Worm (Caenorhabditis elegans) whole organism, young adult: ENCODE measurements around the gene prdx-2.

ENCODE experiments used
- B0261.1 ChIP-seq: sonication (generic microtip); optimal IDR thresholded peaks from 2 replicates; lab custom pipeline; 2016; ENCODE audit warnings: mild to moderate bottlenecking, missing genetic modification characterization, moderate library complexity, missing compliant biosample characterization
- C17E4.6 ChIP-seq: fragments of 200-800 bp; sonication (Bioruptor generic); IDR thresholded peaks from 2 replicates; pipeline ENCODE4 v1.3.6; 2022; ENCODE audit warnings: missing genetic modification reagents, missing genetic modification characterization, missing compliant biosample characterization
- D2030.7 ChIP-seq: fragments of 200-800 bp; sonication (Bioruptor generic); IDR thresholded peaks from 2 replicates; pipeline ENCODE4 v1.3.6; 2022; ENCODE audit warnings: missing genetic modification reagents, missing genetic modification characterization, missing compliant biosample characterization
- F10E7.11 ChIP-seq: sonication (generic microtip); optimal IDR thresholded peaks from 2 replicates; lab custom pipeline; 2017; ENCODE audit warnings: mild to moderate bottlenecking, missing genetic modification characterization, moderate library complexity, missing compliant biosample characterization
- F33H1.4 ChIP-seq: fragments of 200-800 bp; sonication (Bioruptor generic); IDR thresholded peaks from 2 replicates; pipeline ENCODE4 v1.3.6; 2022; ENCODE audit warnings: missing genetic modification reagents, missing genetic modification characterization, missing compliant biosample characterization
- F37B4.10 ChIP-seq: fragments of 200-800 bp; sonication (Bioruptor generic); IDR thresholded peaks from 2 replicates; pipeline ENCODE4 v1.3.6; 2022; ENCODE audit warnings: missing genetic modification characterization, missing compliant biosample characterization
- F57C9.4 ChIP-seq: sonication (generic microtip); optimal IDR thresholded peaks from 2 replicates; lab custom pipeline; 2017; ENCODE audit warnings: mild to moderate bottlenecking, missing genetic modification characterization, missing compliant biosample characterization
- K11D2.4 ChIP-seq: fragments of 200-800 bp; sonication (Bioruptor generic); IDR thresholded peaks from 2 replicates; pipeline ENCODE4 v1.3.6; 2022; ENCODE audit warnings: missing genetic modification reagents, missing genetic modification characterization, missing compliant biosample characterization
- T07F8.4 ChIP-seq: sonication (generic microtip); optimal IDR thresholded peaks from 2 replicates; lab custom pipeline; 2016; ENCODE audit warnings: mild to moderate bottlenecking, missing genetic modification characterization, moderate library complexity, missing compliant biosample characterization
- Y67H2A.10 ChIP-seq: fragments of 200-800 bp; sonication (Bioruptor generic); conservative IDR thresholded peaks from 2 replicates; pipeline ENCODE4 v1.3.6; 2022; ENCODE audit warnings: missing genetic modification reagents, missing genetic modification characterization, missing compliant biosample characterization
- akir-1 ChIP-seq: fragments of 200-800 bp; sonication (Bioruptor generic); optimal IDR thresholded peaks from 2 replicates; lab custom pipeline; 2018; ENCODE audit warnings: mild to moderate bottlenecking, missing genetic modification characterization, moderate library complexity, missing compliant biosample characterization
- aptf-2 ChIP-seq: fragments of 200-800 bp; sonication (Bioruptor generic); conservative IDR thresholded peaks from 2 replicates; pipeline ENCODE4 v1.3.6; 2022; ENCODE audit warnings: missing genetic modification reagents, missing genetic modification characterization, missing compliant biosample characterization
- attf-5 ChIP-seq: fragments of 200-800 bp; sonication (Bioruptor generic); optimal IDR thresholded peaks from 2 replicates; lab custom pipeline; 2018; ENCODE audit warnings: mild to moderate bottlenecking, missing genetic modification characterization, missing compliant biosample characterization
- bed-1 ChIP-seq: fragments of 200-800 bp; sonication (Bioruptor generic); IDR thresholded peaks from 2 replicates; pipeline ENCODE4 v1.3.6; 2022; ENCODE audit warnings: missing genetic modification reagents, missing genetic modification characterization, missing compliant biosample characterization
- ccch-3 ChIP-seq: fragments of 200-800 bp; sonication (Bioruptor generic); optimal IDR thresholded peaks from 2 replicates; lab custom pipeline; 2018; ENCODE audit warnings: mild to moderate bottlenecking, missing genetic modification characterization, missing compliant biosample characterization
- cebp-1 ChIP-seq, 2 experiments: fragments of 200-800 bp in 1 of 2; sonication (Bioruptor generic) in 1 of 2; sonication (generic microtip) in 1 of 2; IDR thresholded peaks in 1 of 2; optimal IDR thresholded peaks in 1 of 2; 2 replicates each; pipeline versions ENCODE4 v1.3.6 to Lab custom; 2017 to 2022; ENCODE audit warnings: missing compliant biosample characterization in 2 of 2, missing genetic modification characterization in 2 of 2, mild to moderate bottlenecking in 1 of 2, missing genetic modification reagents in 1 of 2, moderate library complexity in 1 of 2
- cebp-2 ChIP-seq: fragments of 200-800 bp; sonication (Bioruptor generic); IDR thresholded peaks from 2 replicates; pipeline ENCODE4 v1.3.6; 2022; ENCODE audit warnings: missing genetic modification characterization, missing compliant biosample characterization
- ceh-100 ChIP-seq: fragments of 200-800 bp; sonication (Bioruptor generic); IDR thresholded peaks from 2 replicates; pipeline ENCODE4 v1.3.6; 2022; ENCODE audit warnings: missing genetic modification reagents, missing genetic modification characterization, missing compliant biosample characterization
- ceh-27 ChIP-seq: fragments of 200-800 bp; sonication (Bioruptor generic); optimal IDR thresholded peaks from 2 replicates; lab custom pipeline; 2018; ENCODE audit warnings: mild to moderate bottlenecking, missing genetic modification characterization, moderate library complexity, missing compliant biosample characterization
- ceh-79 ChIP-seq: sonication (generic microtip); optimal IDR thresholded peaks from 2 replicates; lab custom pipeline; 2017; ENCODE audit warnings: mild to moderate bottlenecking, missing genetic modification characterization, missing compliant biosample characterization
- efl-1 ChIP-seq: fragments of 150-350 bp; optimal IDR thresholded peaks from 2 replicates; lab custom pipeline; 2014; ENCODE audit warnings: missing biosample characterization, missing genetic modification reagents, missing genetic modification characterization
- ekl-4 ChIP-seq: fragments of 200-800 bp; sonication (Bioruptor generic); IDR thresholded peaks from 2 replicates; pipeline ENCODE4 v1.3.6; 2022; ENCODE audit warnings: missing genetic modification reagents, missing genetic modification characterization, missing compliant biosample characterization
- ets-4 ChIP-seq: fragments of 200-800 bp; sonication (Bioruptor generic); optimal IDR thresholded peaks from 2 replicates; lab custom pipeline; 2018; ENCODE audit warnings: mild to moderate bottlenecking, missing genetic modification characterization, missing compliant biosample characterization
- gei-17 ChIP-seq: fragments of 200-800 bp; sonication (Bioruptor generic); optimal IDR thresholded peaks from 2 replicates; lab custom pipeline; 2018; ENCODE audit warnings: mild to moderate bottlenecking, missing genetic modification characterization, missing compliant biosample characterization
- him-1 ChIP-seq: sonication (generic microtip); optimal IDR thresholded peaks from 2 replicates; lab custom pipeline; 2016; ENCODE audit warnings: missing genotype, missing genetic modification reagents, missing genetic modification characterization, missing compliant biosample characterization
- hlh-12 ChIP-seq: sonication (generic microtip); optimal IDR thresholded peaks from 2 replicates; lab custom pipeline; 2016; ENCODE audit warnings: missing genetic modification characterization, missing compliant biosample characterization
- hlh-26 ChIP-seq: fragments of 200-800 bp; sonication (Bioruptor generic); conservative IDR thresholded peaks from 2 replicates; pipeline ENCODE4 v1.3.6; 2022; ENCODE audit warnings: missing genetic modification reagents, missing genetic modification characterization, missing compliant biosample characterization
- lag-1 ChIP-seq: fragments of 200-800 bp; sonication (Bioruptor generic); IDR thresholded peaks from 2 replicates; pipeline ENCODE4 v1.3.6; 2022; ENCODE audit warnings: missing genetic modification reagents, missing genetic modification characterization, missing compliant biosample characterization
- let-526 ChIP-seq: fragments of 200-800 bp; sonication (Bioruptor generic); IDR thresholded peaks from 2 replicates; pipeline ENCODE4 v1.3.6; 2022; ENCODE audit warnings: missing genetic modification reagents, missing genetic modification characterization, missing compliant biosample characterization
- let-607 ChIP-seq, 2 experiments: fragments of 200-800 bp in 1 of 2; sonication (Bioruptor generic) in 1 of 2; sonication (generic microtip) in 1 of 2; optimal IDR thresholded peaks; 2 replicates each; lab custom pipeline; 2016 to 2018; ENCODE audit warnings: mild to moderate bottlenecking in 2 of 2, missing compliant biosample characterization in 2 of 2, missing genetic modification characterization in 2 of 2, moderate library complexity in 2 of 2, missing genotype in 1 of 2
- lin-54 ChIP-seq: fragments of 200-800 bp; sonication (Bioruptor generic); optimal IDR thresholded peaks from 2 replicates; lab custom pipeline; 2018; ENCODE audit warnings: mild to moderate bottlenecking, missing genetic modification characterization, missing compliant biosample characterization
- lir-1 ChIP-seq: fragments of 200-800 bp; sonication (Bioruptor generic); conservative IDR thresholded peaks from 2 replicates; pipeline ENCODE4 v1.3.6; 2022; ENCODE audit warnings: missing genetic modification reagents, missing genetic modification characterization, missing compliant biosample characterization
- lsy-27 ChIP-seq: sonication (generic microtip); optimal IDR thresholded peaks from 2 replicates; lab custom pipeline; 2017; ENCODE audit warnings: missing genetic modification characterization, mild to moderate bottlenecking, missing compliant biosample characterization, antibody characterized with exemption, missing genotype, borderline replicate concordance; ENCODE audit not compliant: insufficient read depth
- madf-10 ChIP-seq: sonication (generic microtip); optimal IDR thresholded peaks from 2 replicates; lab custom pipeline; 2016; ENCODE audit warnings: mild to moderate bottlenecking, missing genetic modification characterization, missing compliant biosample characterization
- mcd-1 ChIP-seq: fragments of 200-800 bp; sonication (Bioruptor generic); IDR thresholded peaks from 2 replicates; pipeline ENCODE4 v1.3.6; 2022; ENCODE audit warnings: missing genetic modification reagents, missing genetic modification characterization, missing compliant biosample characterization
- mes-4 ChIP-seq: sonication (generic microtip); optimal IDR thresholded peaks from 2 replicates; lab custom pipeline; 2016; ENCODE audit warnings: missing genotype, missing genetic modification characterization, missing compliant biosample characterization
- sdz-38 ChIP-seq: sonication (generic microtip); optimal IDR thresholded peaks from 2 replicates; lab custom pipeline; 2016; ENCODE audit warnings: missing genotype, missing genetic modification characterization, missing compliant biosample characterization
- snpc-1.3 ChIP-seq: sonication (generic microtip); optimal IDR thresholded peaks from 2 replicates; lab custom pipeline; 2017; ENCODE audit warnings: missing genetic modification characterization, mild to moderate bottlenecking, missing compliant biosample characterization, antibody characterized with exemption, moderate library complexity, missing genotype, missing genetic modification reagents; ENCODE audit not compliant: insufficient read depth
- snpc-3.4 ChIP-seq: sonication (generic microtip); optimal IDR thresholded peaks from 2 replicates; lab custom pipeline; 2017; ENCODE audit warnings: missing genetic modification characterization, mild to moderate bottlenecking, missing compliant biosample characterization, antibody characterized with exemption, moderate library complexity, missing genotype, missing genetic modification reagents
- tbx-9 ChIP-seq: sonication (generic microtip); optimal IDR thresholded peaks from 2 replicates; lab custom pipeline; 2016; ENCODE audit warnings: borderline replicate concordance, missing genetic modification characterization, inconsistent platforms, missing compliant biosample characterization
- xnd-1 ChIP-seq: sonication (generic microtip); optimal IDR thresholded peaks from 2 replicates; lab custom pipeline; 2016; ENCODE audit warnings: missing genotype, missing genetic modification reagents, missing genetic modification characterization, missing compliant biosample characterization
- ztf-22 ChIP-seq: fragments of 200-800 bp; sonication (Bioruptor generic); optimal IDR thresholded peaks from 2 replicates; lab custom pipeline; 2018; ENCODE audit warnings: mild to moderate bottlenecking, missing genetic modification characterization, moderate library complexity, missing compliant biosample characterization
- ztf-25 ChIP-seq: fragments of 200-800 bp; sonication (Bioruptor generic); IDR thresholded peaks from 2 replicates; pipeline ENCODE4 v1.3.6; 2022; ENCODE audit warnings: missing genetic modification reagents, missing genetic modification characterization, missing compliant biosample characterization
- ztf-3 ChIP-seq: fragments of 200-800 bp; sonication (Bioruptor generic); optimal IDR thresholded peaks from 2 replicates; lab custom pipeline; 2018; ENCODE audit warnings: mild to moderate bottlenecking, missing genetic modification characterization, missing compliant biosample characterization

The prdx-2 gene

DNA sequence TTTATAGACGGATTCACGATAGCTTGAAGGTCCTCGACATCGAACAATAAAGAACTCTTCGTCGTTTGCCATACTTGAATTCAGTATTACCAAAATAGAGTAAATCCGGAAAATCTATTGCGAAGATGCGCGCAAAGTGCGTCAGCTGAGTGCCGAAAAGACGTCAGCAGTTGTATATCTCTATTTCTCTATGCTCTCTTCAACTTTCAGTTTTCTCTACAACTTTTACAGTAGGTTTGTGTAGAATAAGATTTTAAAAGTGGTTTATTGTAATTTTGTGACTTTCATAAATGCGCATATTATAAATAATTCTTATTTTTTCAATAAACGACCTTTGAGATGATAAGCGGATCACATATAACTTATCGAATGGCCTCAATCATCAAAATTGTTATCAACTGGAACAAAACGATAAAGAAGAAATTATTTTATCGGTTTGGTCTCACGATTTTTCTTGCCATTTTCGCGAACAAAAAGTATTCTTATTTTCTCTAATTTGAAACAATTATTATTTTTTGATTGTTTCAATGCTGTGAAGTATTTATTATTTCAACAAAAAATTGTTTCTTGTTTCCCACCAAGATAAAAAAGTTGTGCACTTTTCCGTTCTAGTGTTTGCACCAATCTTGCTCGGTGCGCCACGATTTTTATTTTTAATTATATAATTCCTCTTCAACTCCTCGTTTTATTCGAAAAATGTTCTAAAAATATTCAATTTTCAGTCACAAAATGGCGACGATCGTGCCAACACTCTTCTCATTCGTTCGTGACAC lies 4.5 kb upstream of the prdx-2 start, which contains the start of the genes agt-2 and F09E5.3 (continued):
- TF ChIP-seq attf-5 (GFP tag; lab: Kevin White, UChicago): peak; percentile 92
- no peak for TF ChIP-seq F10E7.11 (tag; lab: Kevin White, UChicago)
- peak; percentile 12 for TF ChIP-seq ets-4 (GFP tag; lab: Kevin White, UChicago)
- no peak for TF ChIP-seq T07F8.4
- peak; percentile 80 for TF ChIP-seq ceh-27
- TF ChIP-seq sdz-38 (tag; lab: Kevin White, UChicago): no peak
- no peak for TF ChIP-seq aptf-2 (GFP tag; lab: Robert Waterston, UW)
- no peak for TF ChIP-seq ztf-22
- TF ChIP-seq lin-54 (GFP tag; lab: Kevin White, UChicago): peak; percentile 87
- TF ChIP-seq snpc-3.4 (tag; lab: Kevin White, UChicago): no peak
- no peak for TF ChIP-seq him-1 (tag; lab: Kevin White, UChicago)
- no peak for TF ChIP-seq lsy-27 (tag; lab: Kevin White, UChicago)
- no peak for TF ChIP-seq ccch-3 (GFP tag; lab: Kevin White, UChicago)
- peak; percentile 83 for TF ChIP-seq K11D2.4 (GFP tag; lab: Robert Waterston, UW)
- no peak for TF ChIP-seq lag-1 (GFP tag; lab: Robert Waterston, UW)
- no peak for TF ChIP-seq xnd-1 (tag; lab: Kevin White, UChicago)
- TF ChIP-seq madf-10 (tag; lab: Kevin White, UChicago): peak; percentile 49
- TF ChIP-seq ztf-3 (GFP tag; lab: Kevin White, UChicago): no peak
- no peak for TF ChIP-seq bed-1 (GFP tag; lab: Robert Waterston, UW)
- TF ChIP-seq hlh-26 (GFP tag; lab: Robert Waterston, UW): no peak
- peak; percentile 53 for TF ChIP-seq F33H1.4 (GFP tag; lab: Robert Waterston, UW)
- TF ChIP-seq ceh-100 (GFP tag; lab: Robert Waterston, UW): peak; percentile 68
- no peak for TF ChIP-seq akir-1 (GFP tag; lab: Kevin White, UChicago)
- no peak for TF ChIP-seq mes-4
- no peak for TF ChIP-seq B0261.1
- peak; percentile 30 to 51 for TF ChIP-seq let-607 (tag; optimal IDR thresholded peaks at IDR 0.05; lab: Kevin White, UChicago)
- no peak for TF ChIP-seq F57C9.4 (tag; lab: Kevin White, UChicago)
- no peak for TF ChIP-seq let-526 (GFP tag; lab: Robert Waterston, UW)
- no peak for TF ChIP-seq ceh-79
- TF ChIP-seq efl-1 (GFP tag; lab: Kevin White, UChicago): peak; percentile 40
- TF ChIP-seq lir-1: peak; percentile 67
- TF ChIP-seq hlh-12 (tag; lab: Kevin White, UChicago): no peak
- TF ChIP-seq gei-17 (GFP tag; lab: Kevin White, UChicago): no peak
- 0 out of 2 replicates have a peak, but pooled peaks have one; percentile 55 for TF ChIP-seq D2030.7 (GFP tag; lab: Robert Waterston, UW)
- TF ChIP-seq ekl-4 (GFP tag; lab: Robert Waterston, UW): peak; percentile 91
- no peak for TF ChIP-seq Y67H2A.10
- no peak for TF ChIP-seq F37B4.10 (GFP tag; lab: Robert Waterston, UW)
- TF ChIP-seq tbx-9 (tag; lab: Kevin White, UChicago): no peak
- peak; percentile 58; the same call in 1 of the 2 replicates for TF ChIP-seq C17E4.6 (GFP tag; lab: Robert Waterston, UW)
- TF ChIP-seq cebp-2 (GFP tag; lab: Robert Waterston, UW): no peak
- TF ChIP-seq ztf-25 (GFP tag; lab: Robert Waterston, UW): no peak
- peak; percentile 14 for TF ChIP-seq snpc-1.3
- TF ChIP-seq cebp-1 (GFP tag; IDR thresholded peaks at IDR 0.05; lab: Robert Waterston, UW): no peak
- peak; percentile 84 for TF ChIP-seq cebp-1 (tag; optimal IDR thresholded peaks at IDR 0.05; lab: Kevin White, UChicago)
- TF ChIP-seq mcd-1: peak; percentile 82
